Worm (Caenorhabditis elegans): Measurements from ENCODE around the gene nhr-205.

DNA sequence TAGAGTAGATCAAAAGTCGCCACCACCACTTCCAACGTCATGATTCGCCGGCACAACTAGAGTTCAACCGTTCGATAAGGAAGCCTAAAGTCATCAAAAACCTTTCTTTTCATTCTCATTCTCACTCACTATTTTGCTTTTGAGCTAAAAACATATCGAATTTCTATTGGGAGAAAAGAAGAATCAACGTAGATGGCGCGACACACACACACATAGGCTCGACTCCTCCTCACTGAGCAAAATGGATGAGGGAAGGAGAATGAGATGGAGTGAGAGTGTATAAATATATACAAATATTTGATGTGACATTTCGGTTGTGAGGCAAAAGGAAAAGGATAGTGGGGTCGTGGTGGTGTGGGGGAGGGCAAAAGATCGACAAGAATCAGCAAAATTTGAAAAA, 36.8 kb downstream of the nhr-205 start:
- TF ChIP-seq ama-1 (optimal IDR thresholded peaks at IDR 0.05) (no peak), ceh-13 (GFP tag; optimal IDR thresholded peaks at IDR 0.05) (no peak), tra-4 (tag; optimal IDR thresholded peaks at IDR 0.05) (no peak), tbx-11 (GFP tag; IDR thresholded peaks at IDR 0.05) (no peak), hmbx-1 (tag; optimal IDR thresholded peaks at IDR 0.05) (no peak), pes-1 (GFP tag; IDR thresholded peaks at IDR 0.05) (no peak), flt-1 (GFP tag; IDR thresholded peaks at IDR 0.05) (no peak)

All from whole organism, early embryonic.